Worm (Caenorhabditis elegans): ENCODE measurements around the gene T28C6.8.

ce11 chrIV:8790144-8790543 lies 40.4 kb downstream of the T28C6.8 start, which contains the start of gene sru-35:
- no peak for TF ChIP-seq hmg-4 (GFP tag; optimal IDR thresholded peaks at IDR 0.05)
- TF ChIP-seq hmbx-1 (tag; optimal IDR thresholded peaks at IDR 0.05), result no peak
- TF ChIP-seq flt-1 (GFP tag; IDR thresholded peaks at IDR 0.05), result no peak
- no peak for TF ChIP-seq aly-1 (tag; optimal IDR thresholded peaks at IDR 0.05)
